Fruit fly (Drosophila melanogaster) whole organism, pupa: ENCODE data around the gene mys.
A peak's percentile ranks its signal among the peaks of the same experiment; 100 is the strongest.

ENCODE experiments used
- CG10348 ChIP-seq: fragments of 200-800 bp; sonication (Bioruptor generic); IDR thresholded peaks from 2 replicates; pipeline ENCODE4 v1.3.6; 2022; ENCODE audit warnings: missing biosample characterization, missing genetic modification characterization
- CG12605 ChIP-seq: fragments of 200-800 bp; sonication (Bioruptor generic); IDR thresholded peaks from 2 replicates; pipeline ENCODE4 v1.3.6; 2022; ENCODE audit warnings: missing biosample characterization, missing genetic modification characterization
- CG13204 ChIP-seq: fragments of 200-800 bp; sonication (Bioruptor generic); optimal IDR thresholded peaks from 2 replicates; lab custom pipeline; 2018; ENCODE audit warnings: missing biosample characterization, mild to moderate bottlenecking, missing genetic modification characterization, moderate library complexity
- CG14655 ChIP-seq: fragments of 200-800 bp; sonication (Bioruptor generic); optimal IDR thresholded peaks from 3 replicates; lab custom pipeline; 2017; ENCODE audit warnings: mild to moderate bottlenecking, missing biosample characterization, missing genetic modification reagents, missing genetic modification characterization
- CG15710 ChIP-seq: fragments of 200-800 bp; sonication (Bioruptor generic); optimal IDR thresholded peaks from 2 replicates; lab custom pipeline; 2018; ENCODE audit warnings: missing biosample characterization, mild to moderate bottlenecking, missing genetic modification characterization, moderate library complexity
- CG17806 ChIP-seq: fragments of 200-800 bp; sonication (Bioruptor generic); optimal IDR thresholded peaks from 2 replicates; lab custom pipeline; 2018; ENCODE audit warnings: missing biosample characterization, mild to moderate bottlenecking, missing genetic modification characterization, moderate library complexity
- CG32121 ChIP-seq: fragments of 200-800 bp; sonication (Bioruptor generic); IDR thresholded peaks from 2 replicates; pipeline ENCODE4 v1.3.6; 2022; ENCODE audit warnings: missing biosample characterization, missing genetic modification characterization
- CG34367 ChIP-seq: fragments of 200-800 bp; sonication (Bioruptor generic); optimal IDR thresholded peaks from 2 replicates; lab custom pipeline; 2018; ENCODE audit warnings: missing biosample characterization, mild to moderate bottlenecking, missing genetic modification characterization
- CG4496 ChIP-seq: fragments of 200-800 bp; sonication (Bioruptor generic); IDR thresholded peaks from 3 replicates; pipeline ENCODE4 v1.3.6; 2022; ENCODE audit warnings: missing biosample characterization, missing genetic modification characterization
- CG8159 ChIP-seq: fragments of 200-800 bp; sonication (Bioruptor generic); optimal IDR thresholded peaks from 3 replicates; lab custom pipeline; 2018; ENCODE audit warnings: missing biosample characterization, mild to moderate bottlenecking, missing genetic modification characterization, moderate library complexity
- CG8301 ChIP-seq: fragments of 200-800 bp; sonication (Bioruptor generic); optimal IDR thresholded peaks from 2 replicates; lab custom pipeline; 2018; ENCODE audit warnings: missing biosample characterization, mild to moderate bottlenecking, missing genetic modification characterization
- CG9948 ChIP-seq: fragments of 200-800 bp; sonication (Bioruptor generic); optimal IDR thresholded peaks from 2 replicates; lab custom pipeline; 2018; ENCODE audit warnings: missing biosample characterization, mild to moderate bottlenecking, missing genetic modification characterization, moderate library complexity
- D1 ChIP-seq: fragments of 200-800 bp; sonication (Bioruptor generic); optimal IDR thresholded peaks from 2 replicates; lab custom pipeline; 2018; ENCODE audit warnings: missing biosample characterization, mild to moderate bottlenecking, missing genetic modification characterization, moderate library complexity
- EcR ChIP-seq: fragments of 200-800 bp; sonication (Bioruptor generic); optimal IDR thresholded peaks from 3 replicates; lab custom pipeline; 2019; ENCODE audit warnings: missing biosample characterization, missing genetic modification characterization, mild to moderate bottlenecking, moderate library complexity, missing genetic modification reagents
- Ets98B ChIP-seq: fragments of 200-800 bp; sonication (Bioruptor generic); IDR thresholded peaks from 2 replicates; pipeline ENCODE4 v1.3.6; 2022; ENCODE audit warnings: missing biosample characterization, missing genetic modification characterization
- Pif1A ChIP-seq: fragments of 200-800 bp; sonication (Bioruptor generic); optimal IDR thresholded peaks from 3 replicates; lab custom pipeline; 2016; ENCODE audit warnings: missing biosample characterization, missing genetic modification characterization
- Pif1B ChIP-seq: fragments of 200-800 bp; sonication (Bioruptor generic); optimal IDR thresholded peaks from 3 replicates; lab custom pipeline; 2016; ENCODE audit warnings: missing biosample characterization, missing genetic modification characterization
- Snoo ChIP-seq: fragments of 200-800 bp; sonication (Bioruptor generic); optimal IDR thresholded peaks from 3 replicates; lab custom pipeline; 2017; ENCODE audit warnings: missing biosample characterization, mild to moderate bottlenecking, missing genetic modification characterization, inconsistent platforms
- fd96Ca ChIP-seq: fragments of 200-800 bp; sonication (Bioruptor generic); IDR thresholded peaks from 3 replicates; pipeline ENCODE4 v1.3.6; 2022; ENCODE audit warnings: missing biosample characterization, missing genetic modification characterization
- gl ChIP-seq: fragments of 200-800 bp; sonication (Bioruptor generic); optimal IDR thresholded peaks from 2 replicates; lab custom pipeline; 2018; ENCODE audit warnings: missing biosample characterization, mild to moderate bottlenecking, missing genetic modification characterization
- rn ChIP-seq: fragments of 200-800 bp; sonication (Bioruptor generic); IDR thresholded peaks from 2 replicates; pipeline ENCODE4 v1.3.6; 2022; ENCODE audit warnings: missing biosample characterization, missing genetic modification characterization

Gene mys

dm6 chrX:8113386-8114279 is 52.2 kb downstream of the mys start:
- no peak for TF ChIP-seq CG17806 (tag; lab: Kevin White, UChicago)
- no peak for TF ChIP-seq Snoo
- TF ChIP-seq CG9948: peak; percentile 5
- peak; percentile 8 for TF ChIP-seq CG15710 (tag; lab: Kevin White, UChicago)
- TF ChIP-seq fd96Ca (GFP tag; lab: Robert Waterston, UW): 0 out of 3 replicates have a peak, but pooled peaks have one; percentile 10
- TF ChIP-seq EcR (GFP tag; lab: Kevin White, UChicago): no peak
- TF ChIP-seq, all 21 proteins: peak for 3

- TF ChIP-seq CG4496 (GFP tag; lab: Robert Waterston, UW): peak; percentile 50; the same call in 2 of the 3 replicates
- no peak for TF ChIP-seq gl (tag; lab: Kevin White, UChicago)
- TF ChIP-seq fd96Ca (GFP tag; lab: Robert Waterston, UW): peak; percentile 19; the same call in 1 of the 3 replicates
- no peak for TF ChIP-seq Pif1B (GFP tag; lab: Kevin White, UChicago)
- no peak for TF ChIP-seq CG12605 (GFP tag; lab: Robert Waterston, UW)
- peak; percentile 22 for TF ChIP-seq CG8159 (tag; lab: Kevin White, UChicago)
- TF ChIP-seq CG13204 (GFP tag; lab: Kevin White, UChicago): no peak
- TF ChIP-seq D1: no peak
- TF ChIP-seq EcR (GFP tag; lab: Kevin White, UChicago): no peak
- peak; percentile 16 for TF ChIP-seq CG9948
- TF ChIP-seq CG15710 (tag; lab: Kevin White, UChicago): peak; percentile 6
- no peak for TF ChIP-seq Snoo
- TF ChIP-seq CG34367 (tag; lab: Kevin White, UChicago): no peak
- TF ChIP-seq CG8301 (tag; lab: Kevin White, UChicago): no peak
- peak; percentile 7 for TF ChIP-seq Pif1A (GFP tag; lab: Kevin White, UChicago)
- peak; percentile 7; the same call in 1 of the 2 replicates for TF ChIP-seq CG32121 (GFP tag; lab: Robert Waterston, UW)
- TF ChIP-seq CG17806 (tag; lab: Kevin White, UChicago): peak; percentile 20
- no peak for TF ChIP-seq CG14655 (GFP tag; lab: Kevin White, UChicago)
- no peak for TF ChIP-seq CG10348 (GFP tag; lab: Robert Waterston, UW)
- TF ChIP-seq rn (GFP tag; lab: Robert Waterston, UW): no peak
- TF ChIP-seq Ets98B (GFP tag; lab: Robert Waterston, UW): peak; percentile 14
- TF ChIP-seq, all 21 proteins: peak for 9
Observed at dm6 chrX:8114476-8115342, 53.3 kb downstream of the mys start.

- TF ChIP-seq CG15710 (tag; lab: Kevin White, UChicago) (no peak), CG8301 (tag; lab: Kevin White, UChicago) (no peak), Ets98B (GFP tag; lab: Robert Waterston, UW) (no peak), CG32121 (GFP tag; lab: Robert Waterston, UW) (no peak), CG34367 (tag; lab: Kevin White, UChicago) (no peak), Snoo (no peak), rn (GFP tag; lab: Robert Waterston, UW) (no peak), CG9948 (no peak), gl (tag; lab: Kevin White, UChicago) (no peak), CG12605 (GFP tag; lab: Robert Waterston, UW) (no peak), CG10348 (GFP tag; lab: Robert Waterston, UW) (no peak), CG13204 (GFP tag; lab: Kevin White, UChicago) (no peak), CG8159 (tag; lab: Kevin White, UChicago) (no peak), CG4496 (GFP tag; lab: Robert Waterston, UW) (no peak), CG17806 (tag; lab: Kevin White, UChicago) (no peak)
Observed at dm6 chrX:8115343-8115676, 53.9 kb downstream of the mys start.

DNA sequence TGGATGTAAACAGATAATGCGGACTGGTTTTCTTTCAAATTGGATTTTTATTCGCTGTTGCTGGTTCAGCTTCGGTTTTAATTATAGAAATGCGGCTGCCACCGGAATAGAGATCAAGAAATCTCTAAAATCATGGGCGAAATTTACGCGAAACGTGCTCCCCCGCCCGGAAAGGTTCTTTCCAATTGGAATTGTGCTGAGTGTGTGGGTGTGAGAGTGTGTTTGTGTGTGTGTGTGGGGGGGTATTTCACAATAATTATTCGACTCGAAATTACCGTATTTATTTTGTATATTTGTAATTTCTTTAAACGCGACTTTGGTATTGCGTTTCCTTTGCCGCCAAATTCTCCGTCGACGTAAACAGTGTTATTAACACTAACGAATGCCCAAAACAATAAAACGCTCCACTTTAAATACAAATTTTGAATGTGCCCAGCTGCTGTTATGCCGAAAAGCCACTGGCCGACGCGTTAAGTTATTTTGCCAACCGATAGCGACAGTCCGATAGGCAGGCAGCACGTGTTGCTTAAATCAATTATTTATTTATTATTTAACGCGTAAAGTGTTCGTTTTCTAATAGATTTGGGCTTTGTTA is 54.4 kb downstream of the mys start, which contains the start of gene Gclc:
Gene Gclc (minus strand): TSS at position 431 of the 595 bp plus-strand sequence.
- TF ChIP-seq gl (tag; lab: Kevin White, UChicago) (no peak), CG4496 (GFP tag; lab: Robert Waterston, UW) (no peak), CG17806 (tag; lab: Kevin White, UChicago) (no peak), Pif1B (GFP tag; lab: Kevin White, UChicago) (peak; percentile 0), CG13204 (GFP tag; lab: Kevin White, UChicago) (no peak), CG10348 (GFP tag; lab: Robert Waterston, UW) (no peak), Pif1A (GFP tag; lab: Kevin White, UChicago) (peak; percentile 23)

dm6 chrX:8116813-8117212 is 55.4 kb downstream of the mys start, which contains the start of gene CG1575:
Gene CG1575 (plus strand): TSS chrX:8117012.
- TF ChIP-seq CG12605 (GFP tag; lab: Robert Waterston, UW): no peak
- no peak for TF ChIP-seq Snoo
- no peak for TF ChIP-seq rn (GFP tag; lab: Robert Waterston, UW)
- TF ChIP-seq CG8301 (tag; lab: Kevin White, UChicago): no peak
- TF ChIP-seq CG34367 (tag; lab: Kevin White, UChicago): no peak
- no peak for TF ChIP-seq CG10348 (GFP tag; lab: Robert Waterston, UW)
- no peak for TF ChIP-seq Pif1A (GFP tag; lab: Kevin White, UChicago)
- no peak for TF ChIP-seq Pif1B (GFP tag; lab: Kevin White, UChicago)
- TF ChIP-seq CG14655 (GFP tag; lab: Kevin White, UChicago): no peak
